Worm (Caenorhabditis elegans) whole organism, young adult: ENCODE measurements around the gene Y105C5B.19.

Source experiments
- F49E8.2 ChIP-seq: sonication (generic microtip); optimal IDR thresholded peaks from 3 replicates; lab custom pipeline; 2017; ENCODE audit warnings: missing genetic modification characterization, mild to moderate bottlenecking, missing compliant biosample characterization, antibody characterized with exemption, moderate library complexity; ENCODE audit not compliant: insufficient read depth
- F57A8.1 ChIP-seq: fragments of 200-800 bp; sonication (Bioruptor generic); optimal IDR thresholded peaks from 2 replicates; lab custom pipeline; 2018; ENCODE audit warnings: mild to moderate bottlenecking, missing genetic modification characterization, moderate library complexity, missing compliant biosample characterization
- ama-1 ChIP-seq, 3 experiments: fragments of 150-350 bp in 1 of 3; sonication (generic microtip) in 2 of 3; optimal IDR thresholded peaks; 2 replicates each; lab custom pipeline; 2014 to 2018; ENCODE audit warnings: missing biosample characterization in 2 of 3, missing genetic modification characterization in 2 of 3, missing genetic modification reagents in 2 of 3
- ccch-3 ChIP-seq: fragments of 200-800 bp; sonication (Bioruptor generic); optimal IDR thresholded peaks from 2 replicates; lab custom pipeline; 2018; ENCODE audit warnings: mild to moderate bottlenecking, missing genetic modification characterization, missing compliant biosample characterization
- him-1 ChIP-seq: sonication (generic microtip); optimal IDR thresholded peaks from 2 replicates; lab custom pipeline; 2016; ENCODE audit warnings: missing genotype, missing genetic modification reagents, missing genetic modification characterization, missing compliant biosample characterization
- lsl-1 ChIP-seq: fragments of 200-800 bp; sonication (Bioruptor generic); optimal IDR thresholded peaks from 2 replicates; lab custom pipeline; 2018; ENCODE audit warnings: mild to moderate bottlenecking, missing genetic modification characterization, moderate library complexity, missing compliant biosample characterization
- lsy-27 ChIP-seq: sonication (generic microtip); optimal IDR thresholded peaks from 2 replicates; lab custom pipeline; 2017; ENCODE audit warnings: missing genetic modification characterization, mild to moderate bottlenecking, missing compliant biosample characterization, antibody characterized with exemption, missing genotype, borderline replicate concordance; ENCODE audit not compliant: insufficient read depth
- madf-8 ChIP-seq: fragments of 200-800 bp; sonication (Bioruptor generic); conservative IDR thresholded peaks from 2 replicates; pipeline ENCODE4 v1.3.6; 2022; ENCODE audit warnings: missing genetic modification reagents, missing genetic modification characterization, missing compliant biosample characterization
- snpc-1.3 ChIP-seq: sonication (generic microtip); optimal IDR thresholded peaks from 2 replicates; lab custom pipeline; 2017; ENCODE audit warnings: missing genetic modification characterization, mild to moderate bottlenecking, missing compliant biosample characterization, antibody characterized with exemption, moderate library complexity, missing genotype, missing genetic modification reagents; ENCODE audit not compliant: insufficient read depth
- somi-1 ChIP-seq: fragments of 200-800 bp; sonication (Bioruptor generic); optimal IDR thresholded peaks from 2 replicates; lab custom pipeline; 2018; ENCODE audit warnings: mild to moderate bottlenecking, missing genetic modification characterization, missing compliant biosample characterization
- unc-130 ChIP-seq: sonication (generic microtip); optimal IDR thresholded peaks from 2 replicates; lab custom pipeline; 2016; ENCODE audit warnings: missing genetic modification reagents, missing genetic modification characterization, missing compliant biosample characterization
- unc-62 ChIP-seq: fragments of 150-350 bp; optimal IDR thresholded peaks from 2 replicates; lab custom pipeline; 2014; ENCODE audit warnings: missing biosample characterization, missing genetic modification reagents, missing genetic modification characterization
- ztf-25 ChIP-seq: fragments of 200-800 bp; sonication (Bioruptor generic); IDR thresholded peaks from 2 replicates; pipeline ENCODE4 v1.3.6; 2022; ENCODE audit warnings: missing genetic modification reagents, missing genetic modification characterization, missing compliant biosample characterization

- TF ChIP-seq ztf-25 (GFP tag; lab: Robert Waterston, UW) (no peak), ccch-3 (no peak), F49E8.2 (no peak), unc-62 (GFP tag; lab: Kevin White, UChicago) (no peak), somi-1 (no peak), ama-1 (optimal IDR thresholded peaks at IDR 0.05; lab: Kevin White, UChicago) (no peak), ama-1 (GFP tag; optimal IDR thresholded peaks at IDR 0.05; lab: Kevin White, UChicago) (no peak), F57A8.1 (GFP tag; lab: Kevin White, UChicago) (no peak), lsl-1 (GFP tag; lab: Kevin White, UChicago) (no peak), unc-130 (GFP tag; lab: Kevin White, UChicago) (no peak), lsy-27 (tag; lab: Kevin White, UChicago) (no peak), snpc-1.3 (tag; lab: Kevin White, UChicago) (no peak), him-1 (tag; lab: Kevin White, UChicago) (no peak), madf-8 (no peak)
Observed at ce11 chrIV:15997906-15998305, 14.1 kb upstream of the Y105C5B.19 start.
